Worm (Caenorhabditis elegans): ENCODE data around the gene C24D10.6.

DNA sequence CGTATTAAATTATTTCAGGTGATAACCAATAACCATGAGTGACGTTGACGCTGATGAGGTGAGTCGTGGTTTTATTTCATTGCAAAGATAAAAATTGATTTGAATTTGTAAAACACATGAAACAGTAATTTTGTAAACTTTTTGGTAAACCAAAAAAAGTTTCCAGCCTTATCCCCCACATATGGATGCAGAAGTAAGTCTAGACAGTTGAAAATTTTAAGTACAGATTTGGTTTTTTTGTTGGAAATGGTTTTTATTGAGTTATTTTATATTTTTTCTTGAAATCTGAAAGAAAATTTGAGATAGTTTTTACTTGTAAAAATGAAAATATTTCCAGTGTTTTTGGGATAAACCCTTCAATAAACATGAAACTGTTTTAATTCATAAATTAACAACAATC is 44.5 kb upstream of the C24D10.6 start, which contains the start of gene tni-4:
- TF ChIP-seq W03F9.2 (tag; optimal IDR thresholded peaks at IDR 0.05) = no peak
- TF ChIP-seq him-1 (tag; optimal IDR thresholded peaks at IDR 0.05) = no peak
- no peak for TF ChIP-seq dao-5 (tag; optimal IDR thresholded peaks at IDR 0.05)
